Fruit fly (Drosophila melanogaster) whole organism, pupa: Measurements from ENCODE around the gene CG13700.
A peak's percentile ranks its signal among the peaks of the same experiment; 100 is the strongest.

Experiments used
- CG10348 ChIP-seq: fragments of 200-800 bp; sonication (Bioruptor generic); IDR thresholded peaks from 2 replicates; pipeline ENCODE4 v1.3.6; 2022; ENCODE audit warnings: missing biosample characterization, missing genetic modification characterization
- CG12605 ChIP-seq: fragments of 200-800 bp; sonication (Bioruptor generic); IDR thresholded peaks from 2 replicates; pipeline ENCODE4 v1.3.6; 2022; ENCODE audit warnings: missing biosample characterization, missing genetic modification characterization
- CG13204 ChIP-seq: fragments of 200-800 bp; sonication (Bioruptor generic); optimal IDR thresholded peaks from 2 replicates; lab custom pipeline; 2018; ENCODE audit warnings: missing biosample characterization, mild to moderate bottlenecking, missing genetic modification characterization, moderate library complexity
- CG14655 ChIP-seq: fragments of 200-800 bp; sonication (Bioruptor generic); optimal IDR thresholded peaks from 3 replicates; lab custom pipeline; 2017; ENCODE audit warnings: mild to moderate bottlenecking, missing biosample characterization, missing genetic modification reagents, missing genetic modification characterization
- CG15710 ChIP-seq: fragments of 200-800 bp; sonication (Bioruptor generic); optimal IDR thresholded peaks from 2 replicates; lab custom pipeline; 2018; ENCODE audit warnings: missing biosample characterization, mild to moderate bottlenecking, missing genetic modification characterization, moderate library complexity
- CG17806 ChIP-seq: fragments of 200-800 bp; sonication (Bioruptor generic); optimal IDR thresholded peaks from 2 replicates; lab custom pipeline; 2018; ENCODE audit warnings: missing biosample characterization, mild to moderate bottlenecking, missing genetic modification characterization, moderate library complexity
- CG32121 ChIP-seq: fragments of 200-800 bp; sonication (Bioruptor generic); IDR thresholded peaks from 2 replicates; pipeline ENCODE4 v1.3.6; 2022; ENCODE audit warnings: missing biosample characterization, missing genetic modification characterization
- CG34367 ChIP-seq: fragments of 200-800 bp; sonication (Bioruptor generic); optimal IDR thresholded peaks from 2 replicates; lab custom pipeline; 2018; ENCODE audit warnings: missing biosample characterization, mild to moderate bottlenecking, missing genetic modification characterization
- CG4496 ChIP-seq: fragments of 200-800 bp; sonication (Bioruptor generic); IDR thresholded peaks from 3 replicates; pipeline ENCODE4 v1.3.6; 2022; ENCODE audit warnings: missing biosample characterization, missing genetic modification characterization
- CG8159 ChIP-seq: fragments of 200-800 bp; sonication (Bioruptor generic); optimal IDR thresholded peaks from 3 replicates; lab custom pipeline; 2018; ENCODE audit warnings: missing biosample characterization, mild to moderate bottlenecking, missing genetic modification characterization, moderate library complexity
- CG8301 ChIP-seq: fragments of 200-800 bp; sonication (Bioruptor generic); optimal IDR thresholded peaks from 2 replicates; lab custom pipeline; 2018; ENCODE audit warnings: missing biosample characterization, mild to moderate bottlenecking, missing genetic modification characterization
- CG9948 ChIP-seq: fragments of 200-800 bp; sonication (Bioruptor generic); optimal IDR thresholded peaks from 2 replicates; lab custom pipeline; 2018; ENCODE audit warnings: missing biosample characterization, mild to moderate bottlenecking, missing genetic modification characterization, moderate library complexity
- D1 ChIP-seq: fragments of 200-800 bp; sonication (Bioruptor generic); optimal IDR thresholded peaks from 2 replicates; lab custom pipeline; 2018; ENCODE audit warnings: missing biosample characterization, mild to moderate bottlenecking, missing genetic modification characterization, moderate library complexity
- EcR ChIP-seq: fragments of 200-800 bp; sonication (Bioruptor generic); optimal IDR thresholded peaks from 3 replicates; lab custom pipeline; 2019; ENCODE audit warnings: missing biosample characterization, missing genetic modification characterization, mild to moderate bottlenecking, moderate library complexity, missing genetic modification reagents
- Ets98B ChIP-seq: fragments of 200-800 bp; sonication (Bioruptor generic); IDR thresholded peaks from 2 replicates; pipeline ENCODE4 v1.3.6; 2022; ENCODE audit warnings: missing biosample characterization, missing genetic modification characterization
- Pif1A ChIP-seq: fragments of 200-800 bp; sonication (Bioruptor generic); optimal IDR thresholded peaks from 3 replicates; lab custom pipeline; 2016; ENCODE audit warnings: missing biosample characterization, missing genetic modification characterization
- Pif1B ChIP-seq: fragments of 200-800 bp; sonication (Bioruptor generic); optimal IDR thresholded peaks from 3 replicates; lab custom pipeline; 2016; ENCODE audit warnings: missing biosample characterization, missing genetic modification characterization
- Snoo ChIP-seq: fragments of 200-800 bp; sonication (Bioruptor generic); optimal IDR thresholded peaks from 3 replicates; lab custom pipeline; 2017; ENCODE audit warnings: missing biosample characterization, mild to moderate bottlenecking, missing genetic modification characterization, inconsistent platforms
- fd96Ca ChIP-seq: fragments of 200-800 bp; sonication (Bioruptor generic); IDR thresholded peaks from 3 replicates; pipeline ENCODE4 v1.3.6; 2022; ENCODE audit warnings: missing biosample characterization, missing genetic modification characterization
- gl ChIP-seq: fragments of 200-800 bp; sonication (Bioruptor generic); optimal IDR thresholded peaks from 2 replicates; lab custom pipeline; 2018; ENCODE audit warnings: missing biosample characterization, mild to moderate bottlenecking, missing genetic modification characterization
- rn ChIP-seq: fragments of 200-800 bp; sonication (Bioruptor generic); IDR thresholded peaks from 2 replicates; pipeline ENCODE4 v1.3.6; 2022; ENCODE audit warnings: missing biosample characterization, missing genetic modification characterization

CG13700 gene

dm6 chr3L:18275888-18276287 lies 25.2 kb downstream of the CG13700 start:
- TF ChIP-seq D1 (tag; lab: Kevin White, UChicago) (no peak), CG8301 (no peak), CG9948 (peak; percentile 4)

- TF ChIP-seq fd96Ca (GFP tag; lab: Robert Waterston, UW) (no peak), CG12605 (no peak), CG14655 (GFP tag; lab: Kevin White, UChicago) (peak; percentile 57), CG10348 (GFP tag; lab: Robert Waterston, UW) (no peak), Pif1A (GFP tag; lab: Kevin White, UChicago) (peak; percentile 68), gl (tag; lab: Kevin White, UChicago) (peak; percentile 25), CG8159 (tag; lab: Kevin White, UChicago) (peak; percentile 61), rn (GFP tag; lab: Robert Waterston, UW) (no peak), Ets98B (GFP tag; lab: Robert Waterston, UW) (0 out of 2 replicates have a peak, but pooled peaks have one; percentile 12), Pif1B (GFP tag; lab: Kevin White, UChicago) (peak; percentile 21), CG34367 (peak; percentile 59), CG15710 (tag; lab: Kevin White, UChicago) (peak; percentile 65), D1 (tag; lab: Kevin White, UChicago) (peak; percentile 35), CG17806 (tag; lab: Kevin White, UChicago) (peak; percentile 69), CG13204 (GFP tag; lab: Kevin White, UChicago) (no peak), EcR (GFP tag; lab: Kevin White, UChicago) (peak; percentile 52), CG4496 (GFP tag; lab: Robert Waterston, UW) (peak; percentile 36; the same call in 1 of the 3 replicates), CG8301 (peak; percentile 19), Snoo (tag; lab: Kevin White, UChicago) (no peak), CG9948 (peak; percentile 65), CG32121 (GFP tag; lab: Robert Waterston, UW) (no peak)
Measured at dm6 chr3L:18274188-18274587, 26.9 kb downstream of the CG13700 start.

dm6 chr3L:18273121-18273520 lies 27.9 kb downstream of the CG13700 start:
- TF ChIP-seq CG17806 (tag; lab: Kevin White, UChicago), result no peak
- TF ChIP-seq CG12605, result no peak
- no peak for TF ChIP-seq D1 (tag; lab: Kevin White, UChicago)
- TF ChIP-seq gl (tag; lab: Kevin White, UChicago), result no peak
- TF ChIP-seq CG8159 (tag; lab: Kevin White, UChicago), result no peak
- TF ChIP-seq, all 21 proteins: peak for 0

dm6 chr3L:18272321-18273054 lies 28.6 kb downstream of the CG13700 start:
- TF ChIP-seq Pif1A (GFP tag; lab: Kevin White, UChicago) (peak; percentile 22), Snoo (tag; lab: Kevin White, UChicago) (no peak), CG15710 (tag; lab: Kevin White, UChicago) (peak; percentile 20), gl (tag; lab: Kevin White, UChicago) (no peak), fd96Ca (GFP tag; lab: Robert Waterston, UW) (no peak), CG9948 (peak; percentile 13)

- TF ChIP-seq CG8159 (tag; lab: Kevin White, UChicago) (peak; percentile 13), CG8301 (no peak), CG4496 (GFP tag; lab: Robert Waterston, UW) (no peak), CG32121 (GFP tag; lab: Robert Waterston, UW) (no peak)
Measured at dm6 chr3L:18270895-18271294, 30.2 kb downstream of the CG13700 start.

- TF ChIP-seq Snoo (tag; lab: Kevin White, UChicago) (no peak), CG32121 (GFP tag; lab: Robert Waterston, UW) (no peak), Ets98B (GFP tag; lab: Robert Waterston, UW) (no peak), CG17806 (tag; lab: Kevin White, UChicago) (no peak), Pif1A (GFP tag; lab: Kevin White, UChicago) (no peak), Pif1B (GFP tag; lab: Kevin White, UChicago) (no peak), CG14655 (GFP tag; lab: Kevin White, UChicago) (no peak), CG8301 (no peak), CG15710 (tag; lab: Kevin White, UChicago) (no peak), CG8159 (tag; lab: Kevin White, UChicago) (no peak), fd96Ca (GFP tag; lab: Robert Waterston, UW) (no peak), CG9948 (no peak), CG34367 (no peak), gl (tag; lab: Kevin White, UChicago) (no peak), CG10348 (GFP tag; lab: Robert Waterston, UW) (no peak), CG12605 (no peak)
Measured at dm6 chr3L:18268070-18268626, 32.9 kb downstream of the CG13700 start.
